Worm (Caenorhabditis elegans): ENCODE results near the gene clec-176.

The clec-176 gene

ce11 chrIV:4983746-4984145 is at the start of gene clec-176:
Gene clec-176 (plus strand): TSS chrIV:4984046.
- TF ChIP-seq drap-1 (GFP tag; optimal IDR thresholded peaks at IDR 0.05) (no peak), zip-8 (tag; optimal IDR thresholded peaks at IDR 0.05) (no peak), flh-1 (GFP tag; optimal IDR thresholded peaks at IDR 0.05) (no peak), ceh-43 (GFP tag; optimal IDR thresholded peaks at IDR 0.05) (no peak), nhr-237 (tag; optimal IDR thresholded peaks at IDR 0.05) (no peak), blmp-1 (tag; optimal IDR thresholded peaks at IDR 0.05) (no peak), unc-62 (GFP tag; optimal IDR thresholded peaks at IDR 0.05) (no peak), elt-3 (tag; optimal IDR thresholded peaks at IDR 0.05) (no peak), lin-13 (tag; optimal IDR thresholded peaks at IDR 0.05) (no peak), sem-2 (GFP tag; optimal IDR thresholded peaks at IDR 0.05) (no peak), ztf-11 (tag; optimal IDR thresholded peaks at IDR 0.05) (no peak), mab-5 (tag; optimal IDR thresholded peaks at IDR 0.05) (no peak), lsy-2 (tag; optimal IDR thresholded peaks at IDR 0.05) (no peak), cnd-1 (tag; optimal IDR thresholded peaks at IDR 0.05) (no peak), pha-4 (tag; optimal IDR thresholded peaks at IDR 0.05) (no peak), mep-1 (tag; optimal IDR thresholded peaks at IDR 0.05) (no peak), lin-32 (GFP tag; optimal IDR thresholded peaks at IDR 0.05) (no peak)

DNA sequence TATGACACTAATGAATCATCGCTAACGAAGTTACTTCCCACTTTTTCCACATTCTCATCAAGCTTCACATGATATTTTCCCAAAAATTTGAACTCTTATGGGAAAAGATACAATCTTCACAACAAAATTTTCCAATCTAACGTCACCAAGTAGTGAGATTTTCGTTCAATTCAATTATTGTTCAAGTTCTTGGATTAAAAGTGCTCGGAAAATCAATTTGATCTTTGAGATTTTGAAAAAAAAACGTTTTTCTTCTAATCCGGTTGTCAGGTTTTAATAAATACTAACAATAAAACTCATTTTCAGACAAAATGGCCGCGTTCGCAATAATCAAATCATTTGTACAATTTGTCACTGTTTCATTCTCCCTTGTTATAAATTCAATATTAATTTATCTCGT is 49.7 kb upstream of the clec-176 start, which contains the start of gene str-153:
Gene str-153 (plus strand): TSS at position 301 of the 400 bp plus-strand sequence.
- TF ChIP-seq ham-2 (GFP tag; optimal IDR thresholded peaks at IDR 0.05) = no peak
- TF ChIP-seq unc-62 (GFP tag; optimal IDR thresholded peaks at IDR 0.05) = no peak
- TF ChIP-seq elt-3 (tag; optimal IDR thresholded peaks at IDR 0.05) = no peak
- TF ChIP-seq lin-13 (tag; optimal IDR thresholded peaks at IDR 0.05) = no peak
- no peak for TF ChIP-seq tbx-8 (GFP tag; optimal IDR thresholded peaks at IDR 0.05)
- TF ChIP-seq hlh-1 (tag; optimal IDR thresholded peaks at IDR 0.05) = no peak
- no peak for TF ChIP-seq lsy-2 (tag; optimal IDR thresholded peaks at IDR 0.05)
- TF ChIP-seq flh-1 (GFP tag; optimal IDR thresholded peaks at IDR 0.05) = no peak
- no peak for TF ChIP-seq ceh-43 (GFP tag; optimal IDR thresholded peaks at IDR 0.05)
- TF ChIP-seq sptf-1 (tag; optimal IDR thresholded peaks at IDR 0.05) = no peak
- TF ChIP-seq lin-32 (GFP tag; optimal IDR thresholded peaks at IDR 0.05) = no peak

DNA sequence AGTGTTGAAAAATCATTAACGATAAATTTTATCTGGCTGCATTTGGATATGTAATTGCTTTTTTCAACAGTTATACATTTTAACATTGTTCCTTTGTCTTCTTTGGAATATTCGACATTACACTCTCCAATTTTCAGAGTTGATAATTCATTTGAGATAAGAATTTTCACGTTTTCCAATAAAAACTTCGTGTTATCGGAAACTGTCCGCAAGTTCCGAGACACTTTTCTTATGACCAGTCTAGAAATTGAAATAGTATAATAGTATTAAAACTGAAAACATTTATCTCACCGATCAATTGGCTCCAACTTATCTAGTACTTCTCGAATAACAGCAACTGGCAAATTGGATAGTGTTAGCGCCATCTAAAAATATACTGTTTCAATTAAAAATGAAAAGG is 46.2 kb upstream of the clec-176 start, which contains the start of gene fbxa-86:
Gene fbxa-86 (minus strand): TSS at position 367 of the 400 bp plus-strand sequence.
- no peak for TF ChIP-seq mls-2 (tag; optimal IDR thresholded peaks at IDR 0.05)
- no peak for TF ChIP-seq zip-8 (tag; optimal IDR thresholded peaks at IDR 0.05)

DNA sequence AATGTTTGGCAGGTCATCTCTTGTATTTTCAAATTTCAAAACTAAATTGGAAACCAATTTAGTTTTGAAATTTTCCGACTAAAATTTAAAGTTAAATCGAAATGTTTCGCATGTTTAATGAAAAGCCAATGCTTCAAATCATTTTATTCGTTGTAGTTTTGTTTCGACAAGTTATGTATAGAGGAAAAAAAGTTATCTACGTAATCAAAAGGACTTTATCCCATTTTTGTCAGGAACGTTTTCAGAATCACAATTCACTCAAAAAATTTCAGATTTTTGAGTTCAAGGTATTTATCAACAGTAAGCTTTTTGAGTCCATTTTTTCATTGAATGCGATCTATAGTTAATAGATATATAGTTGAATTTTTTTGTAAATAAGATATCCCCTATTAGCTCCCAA is 45.2 kb upstream of the clec-176 start, which contains the start of gene str-168:
Gene str-168 (plus strand): TSS at position 301 of the 400 bp plus-strand sequence.
- TF ChIP-seq hlh-1 (tag; optimal IDR thresholded peaks at IDR 0.05) (no peak), zip-8 (tag; optimal IDR thresholded peaks at IDR 0.05) (no peak), sem-2 (GFP tag; optimal IDR thresholded peaks at IDR 0.05) (no peak), mep-1 (tag; optimal IDR thresholded peaks at IDR 0.05) (no peak), ceh-83 (GFP tag; optimal IDR thresholded peaks at IDR 0.05) (no peak)

DNA sequence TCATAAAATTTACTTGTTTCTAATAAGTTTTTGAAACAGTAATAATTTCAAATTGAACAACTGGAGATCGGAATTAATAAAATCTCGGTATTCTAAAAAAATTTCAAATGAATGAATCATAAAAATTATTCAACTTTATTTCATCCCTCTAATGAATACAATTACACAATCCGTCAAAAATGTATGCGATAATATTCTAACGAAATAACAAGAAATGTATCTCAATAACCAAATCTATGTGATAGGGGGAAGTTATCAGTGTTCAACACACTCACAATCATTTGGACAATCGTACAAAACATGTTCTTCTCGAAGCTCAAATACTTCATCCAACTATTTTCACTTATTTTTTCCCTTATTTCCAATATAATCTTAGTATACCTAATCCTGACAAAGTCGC is 42.2 kb upstream of the clec-176 start, which contains the start of gene Y9C9A.5:
Gene Y9C9A.5 (plus strand): TSS at position 301 of the 400 bp plus-strand sequence.
- TF ChIP-seq unc-39 (tag; optimal IDR thresholded peaks at IDR 0.05) (no peak), cnd-1 (tag; optimal IDR thresholded peaks at IDR 0.05) (no peak), ham-2 (GFP tag; optimal IDR thresholded peaks at IDR 0.05) (no peak), drap-1 (GFP tag; optimal IDR thresholded peaks at IDR 0.05) (no peak), nhr-76 (tag; optimal IDR thresholded peaks at IDR 0.05) (no peak), hlh-1 (tag; optimal IDR thresholded peaks at IDR 0.05) (no peak), tbx-8 (GFP tag; optimal IDR thresholded peaks at IDR 0.05) (no peak)

DNA sequence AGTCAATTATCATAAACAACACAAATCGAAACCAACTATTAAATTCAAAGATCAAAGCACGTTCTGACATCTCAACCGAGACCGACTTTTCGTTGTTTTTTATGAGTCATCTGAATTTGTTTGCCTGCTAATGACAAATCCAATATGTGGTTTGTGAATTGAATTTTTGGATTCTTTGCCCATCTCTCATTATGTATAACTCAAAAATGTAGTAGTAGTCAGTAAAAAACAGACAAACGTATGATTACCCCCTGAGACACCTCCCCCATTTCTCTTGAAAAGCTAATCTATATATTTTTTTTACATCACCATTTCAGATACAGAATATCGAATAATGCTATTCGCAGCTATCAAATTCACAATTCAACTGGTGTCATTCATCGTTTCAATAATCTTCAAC is 38.1 kb upstream of the clec-176 start, which contains the start of gene str-169:
Gene str-169 (plus strand): TSS at position 301 of the 400 bp plus-strand sequence.
- TF ChIP-seq sptf-1 (tag; optimal IDR thresholded peaks at IDR 0.05) (no peak), nhr-12 (tag; optimal IDR thresholded peaks at IDR 0.05) (no peak), blmp-1 (tag; optimal IDR thresholded peaks at IDR 0.05) (no peak), unc-120 (tag; optimal IDR thresholded peaks at IDR 0.05; ENCODE audit: poor library complexity, severe bottlenecking) (no peak), mab-5 (tag; optimal IDR thresholded peaks at IDR 0.05) (no peak), unc-62 (GFP tag; optimal IDR thresholded peaks at IDR 0.05) (no peak), ceh-39 (tag; optimal IDR thresholded peaks at IDR 0.05) (no peak), lin-32 (GFP tag; optimal IDR thresholded peaks at IDR 0.05) (no peak), ces-1 (GFP tag; optimal IDR thresholded peaks at IDR 0.05) (no peak), mep-1 (tag; optimal IDR thresholded peaks at IDR 0.05) (no peak), ceh-43 (GFP tag; optimal IDR thresholded peaks at IDR 0.05) (no peak), drap-1 (GFP tag; optimal IDR thresholded peaks at IDR 0.05) (no peak), M03D4.4 (tag; optimal IDR thresholded peaks at IDR 0.05) (no peak), nhr-2 (tag; optimal IDR thresholded peaks at IDR 0.05) (no peak), unc-39 (tag; optimal IDR thresholded peaks at IDR 0.05) (no peak), elt-1 (tag; optimal IDR thresholded peaks at IDR 0.05; ENCODE audit: borderline replicate concordance, insufficient read depth) (no peak), zip-8 (tag; optimal IDR thresholded peaks at IDR 0.05) (no peak), ztf-11 (tag; optimal IDR thresholded peaks at IDR 0.05) (no peak), flh-1 (GFP tag; optimal IDR thresholded peaks at IDR 0.05) (no peak)
